Worm (Caenorhabditis elegans): ENCODE measurements around the gene msp-64.

The msp-64 gene

ce11 chrII:5801075-5801474, 9.1 kb downstream of the msp-64 start, which contains the start of the genes K05F1.9 and K05F1.1:
Gene K05F1.9, minus strand, starts transcription at chrII:5801175.
Gene K05F1.1, plus strand, starts transcription at chrII:5801382.
- TF ChIP-seq mcd-1 (GFP tag; IDR thresholded peaks at IDR 0.05): no peak

ce11 chrII:5799553-5799952, 10.6 kb downstream of the msp-64 start, which contains the start of gene K05F1.8:
Gene K05F1.8, minus strand, starts transcription at chrII:5799653.
- no peak for TF ChIP-seq ztf-26 (tag; optimal IDR thresholded peaks at IDR 0.05)
- TF ChIP-seq rec-8 (tag; optimal IDR thresholded peaks at IDR 0.05): no peak
- TF ChIP-seq ztf-28 (GFP tag; IDR thresholded peaks at IDR 0.05): no peak
- no peak for TF ChIP-seq T07F8.4 (tag; optimal IDR thresholded peaks at IDR 0.05)
- TF ChIP-seq lag-1 (GFP tag; IDR thresholded peaks at IDR 0.05): no peak
- no peak for TF ChIP-seq nhr-90 (tag; optimal IDR thresholded peaks at IDR 0.05)
- no peak for TF ChIP-seq attf-5 (GFP tag; optimal IDR thresholded peaks at IDR 0.05)
- TF ChIP-seq ztf-18 (tag; optimal IDR thresholded peaks at IDR 0.05): no peak
- TF ChIP-seq hlh-12 (tag; optimal IDR thresholded peaks at IDR 0.05): no peak
- TF ChIP-seq cebp-1 (GFP tag; IDR thresholded peaks at IDR 0.05): no peak
- TF ChIP-seq cebp-1 (tag; optimal IDR thresholded peaks at IDR 0.05): no peak
- no peak for TF ChIP-seq F37B4.10 (GFP tag; IDR thresholded peaks at IDR 0.05)
- no peak for TF ChIP-seq sea-2 (GFP tag; IDR thresholded peaks at IDR 0.05)
- TF ChIP-seq dpl-1 (GFP tag; optimal IDR thresholded peaks at IDR 0.05): no peak
- no peak for TF ChIP-seq lin-26 (GFP tag; IDR thresholded peaks at IDR 0.05)
- no peak for TF ChIP-seq lir-1 (GFP tag; conservative IDR thresholded peaks at IDR 0.05)
- TF ChIP-seq Y56A3A.18 (GFP tag; IDR thresholded peaks at IDR 0.05): no peak
- TF ChIP-seq tlf-1 (GFP tag; optimal IDR thresholded peaks at IDR 0.05): no peak
- TF ChIP-seq ztf-3 (GFP tag; optimal IDR thresholded peaks at IDR 0.05): no peak

- TF ChIP-seq K12H6.12 (tag; optimal IDR thresholded peaks at IDR 0.05): no peak
- no peak for TF ChIP-seq zfh-2 (GFP tag; conservative IDR thresholded peaks at IDR 0.05)
- no peak for TF ChIP-seq F39B2.1 (GFP tag; IDR thresholded peaks at IDR 0.05)
- no peak for TF ChIP-seq pha-4 (tag; optimal IDR thresholded peaks at IDR 0.05)
- TF ChIP-seq F57A8.1 (GFP tag; optimal IDR thresholded peaks at IDR 0.05): no peak
- no peak for TF ChIP-seq ccch-3 (GFP tag; optimal IDR thresholded peaks at IDR 0.05)
- no peak for TF ChIP-seq lin-35 (GFP tag; optimal IDR thresholded peaks at IDR 0.05)
- no peak for TF ChIP-seq ceh-58 (GFP tag; IDR thresholded peaks at IDR 0.05)
- TF ChIP-seq nfyb-1 (GFP tag; IDR thresholded peaks at IDR 0.05): no peak
- no peak for TF ChIP-seq athp-1 (tag; optimal IDR thresholded peaks at IDR 0.05)
- no peak for TF ChIP-seq hsf-1 (GFP tag; IDR thresholded peaks at IDR 0.05)
- no peak for TF ChIP-seq Y56A3A.18 (GFP tag; IDR thresholded peaks at IDR 0.05)
- TF ChIP-seq nhr-120 (GFP tag; IDR thresholded peaks at IDR 0.05): no peak
These were observed 12.7 kb downstream of the msp-64 start, which contains the start of the genes msp-63 and msp-142 for ce11 chrII:5797348-5797977. Gene msp-63, minus strand, starts transcription at chrII:5797448. Gene msp-142, plus strand, starts transcription at chrII:5797927.

ce11 chrII:5794195-5794594, 15.9 kb downstream of the msp-64 start, which contains the start of gene acdh-8:
Gene acdh-8, plus strand, starts transcription at chrII:5794495.
- TF ChIP-seq unc-130 (GFP tag; optimal IDR thresholded peaks at IDR 0.05): no peak
- no peak for TF ChIP-seq ztf-28 (GFP tag; IDR thresholded peaks at IDR 0.05)
- TF ChIP-seq nfya-2 (GFP tag; IDR thresholded peaks at IDR 0.05): no peak
- TF ChIP-seq B0261.1 (tag; optimal IDR thresholded peaks at IDR 0.05): no peak
- TF ChIP-seq tlf-1 (GFP tag; optimal IDR thresholded peaks at IDR 0.05): no peak
- no peak for TF ChIP-seq pha-4 (tag; optimal IDR thresholded peaks at IDR 0.05)
- TF ChIP-seq lin-26 (GFP tag; IDR thresholded peaks at IDR 0.05): no peak
- no peak for TF ChIP-seq somi-1 (GFP tag; optimal IDR thresholded peaks at IDR 0.05)
- TF ChIP-seq F52B5.7 (tag; optimal IDR thresholded peaks at IDR 0.05): no peak
- no peak for TF ChIP-seq nhr-179 (tag; optimal IDR thresholded peaks at IDR 0.05)
- TF ChIP-seq nfyb-1 (GFP tag; IDR thresholded peaks at IDR 0.05): no peak
- TF ChIP-seq ztf-25 (GFP tag; IDR thresholded peaks at IDR 0.05): no peak
- TF ChIP-seq F55B11.4 (tag; optimal IDR thresholded peaks at IDR 0.05; ENCODE audit: borderline replicate concordance, insufficient read depth): no peak
- no peak for TF ChIP-seq zfh-2 (GFP tag; conservative IDR thresholded peaks at IDR 0.05)
- TF ChIP-seq ztf-22 (GFP tag; optimal IDR thresholded peaks at IDR 0.05): no peak
- TF ChIP-seq B0336.3 (GFP tag; IDR thresholded peaks at IDR 0.05): no peak
- TF ChIP-seq hrde-1 (tag; optimal IDR thresholded peaks at IDR 0.05; ENCODE audit: borderline replicate concordance): no peak
